Worm (Caenorhabditis elegans): ENCODE measurements around the gene srg-40.

Gene srg-40

ce11 chrV:11177577-11177976 is 13.2 kb upstream of the srg-40 start, which contains the start of gene gpa-1 (continued):
- TF ChIP-seq fkh-3 (tag; optimal IDR thresholded peaks at IDR 0.05): no peak

- TF ChIP-seq ceh-91 (GFP tag; IDR thresholded peaks at IDR 0.05) (peak; percentile 25; the same call in 1 of the 2 replicates), ceh-100 (GFP tag; IDR thresholded peaks at IDR 0.05) (peak; percentile 65), F49E8.2 (tag; optimal IDR thresholded peaks at IDR 0.05; ENCODE audit: insufficient read depth) (peak; percentile 89), lsy-27 (tag; optimal IDR thresholded peaks at IDR 0.05; ENCODE audit: borderline replicate concordance, insufficient read depth) (peak; percentile 87), snpc-3.4 (tag; optimal IDR thresholded peaks at IDR 0.05) (peak; percentile 94), snpc-4 (GFP tag; optimal IDR thresholded peaks at IDR 0.05) (peak; percentile 96), snpc-4 (tag; optimal IDR thresholded peaks at IDR 0.05) (peak; percentile 97 to 99 (median 98)), xnd-1 (tag; optimal IDR thresholded peaks at IDR 0.05) (peak; percentile 10), madf-6 (GFP tag; IDR thresholded peaks at IDR 0.05) (peak; percentile 87), lin-40 (tag; optimal IDR thresholded peaks at IDR 0.05) (peak; percentile 8), egl-18 (GFP tag; IDR thresholded peaks at IDR 0.05) (0 out of 2 replicates have a peak, but pooled peaks have one; percentile 55), egl-44 (GFP tag; IDR thresholded peaks at IDR 0.05) (0 out of 2 replicates have a peak, but pooled peaks have one; percentile 49), pbrm-1 (GFP tag; IDR thresholded peaks at IDR 0.05) (peak; percentile 98), rec-8 (tag; optimal IDR thresholded peaks at IDR 0.05) (peak in 1 of 2 experiments; percentile 31), madf-3 (GFP tag; IDR thresholded peaks at IDR 0.05) (0 out of 2 replicates have a peak, but pooled peaks have one; percentile 40), D2030.7 (GFP tag; IDR thresholded peaks at IDR 0.05) (peak; percentile 91), attf-6 (GFP tag; IDR thresholded peaks at IDR 0.05) (peak; percentile 92), ceh-27 (GFP tag; optimal IDR thresholded peaks at IDR 0.05) (peak; percentile 19), hmg-20 (GFP tag; IDR thresholded peaks at IDR 0.05) (peak; percentile 59), ekl-4 (GFP tag; IDR thresholded peaks at IDR 0.05) (peak; percentile 69; the same call in 1 of the 2 replicates), rcor-1 (GFP tag; IDR thresholded peaks at IDR 0.05) (peak; percentile 92), Y53G8AR.9 (GFP tag; conservative IDR thresholded peaks at IDR 0.05) (peak; percentile 76; the same call in 1 of the 2 replicates), aptf-2 (GFP tag; conservative IDR thresholded peaks at IDR 0.05) (peak; percentile 43; the same call in 1 of the 2 replicates), mcd-1 (GFP tag; IDR thresholded peaks at IDR 0.05) (peak; percentile 80), B0261.1 (tag; optimal IDR thresholded peaks at IDR 0.05) (peak; percentile 38), madf-8 (GFP tag; conservative IDR thresholded peaks at IDR 0.05) (peak; percentile 35; the same call in 1 of the 2 replicates), ztf-18 (tag; optimal IDR thresholded peaks at IDR 0.05) (peak; percentile 26), ets-4 (GFP tag; optimal IDR thresholded peaks at IDR 0.05) (peak; percentile 23), lsl-1 (GFP tag; optimal IDR thresholded peaks at IDR 0.05) (peak; percentile 67), F33H1.4 (GFP tag; IDR thresholded peaks at IDR 0.05) (peak; percentile 30; the same call in 1 of the 2 replicates), unc-130 (GFP tag; optimal IDR thresholded peaks at IDR 0.05) (peak; percentile 57), ztf-3 (GFP tag; optimal IDR thresholded peaks at IDR 0.05) (peak; percentile 7), T07F8.4 (tag; optimal IDR thresholded peaks at IDR 0.05) (peak; percentile 15), hsf-1 (GFP tag; IDR thresholded peaks at IDR 0.05) (peak; percentile 58), hmg-1.2 (GFP tag; IDR thresholded peaks at IDR 0.05) (peak; percentile 92), ZK185.1 (tag; optimal IDR thresholded peaks at IDR 0.05; ENCODE audit: poor library complexity, severe bottlenecking) (peak; percentile 43), tlf-1 (GFP tag; optimal IDR thresholded peaks at IDR 0.05) (peak; percentile 38), hrde-1 (tag; optimal IDR thresholded peaks at IDR 0.05; ENCODE audit: borderline replicate concordance) (peak; percentile 17), egrh-3 (GFP tag; IDR thresholded peaks at IDR 0.05) (0 out of 2 replicates have a peak, but pooled peaks have one; percentile 6), him-1 (tag; optimal IDR thresholded peaks at IDR 0.05) (peak; percentile 85), tbp1 (GFP tag; optimal IDR thresholded peaks at IDR 0.05) (peak; percentile 79), snpc-1.3 (tag; optimal IDR thresholded peaks at IDR 0.05; ENCODE audit: insufficient read depth) (peak; percentile 94)
These were observed 12.4 kb upstream of the srg-40 start for ce11 chrV:11176693-11177304.

Measured in whole organism, young adult.